Worm (Caenorhabditis elegans) whole organism, L2 larva: ENCODE data around the gene ins-10.

Source experiments
- ama-1 ChIP-seq: fragments of 150-350 bp; optimal IDR thresholded peaks from 2 replicates; lab custom pipeline; 2018; ENCODE audit warnings: inconsistent platforms
- dmd-4 ChIP-seq: sonication (generic microtip); optimal IDR thresholded peaks from 2 replicates; lab custom pipeline; 2017; ENCODE audit warnings: missing biosample characterization, missing genetic modification characterization
- gmeb-1 ChIP-seq: fragments of 150-350 bp; optimal IDR thresholded peaks from 2 replicates; lab custom pipeline; 2014; ENCODE audit warnings: missing biosample characterization, missing genetic modification characterization
- lin-13 ChIP-seq: fragments of 150-350 bp; optimal IDR thresholded peaks from 2 replicates; lab custom pipeline; 2014; ENCODE audit warnings: missing biosample characterization, missing genetic modification reagents, missing genetic modification characterization
- lsy-2 ChIP-seq, 2 experiments: fragments of 150-350 bp in 1 of 2; sonication (generic microtip) in 1 of 2; optimal IDR thresholded peaks; 2 replicates each; lab custom pipeline; 2014 to 2017; ENCODE audit warnings: missing biosample characterization in 2 of 2, missing genetic modification characterization in 2 of 2
- mbf-1 ChIP-seq: sonication (generic microtip); optimal IDR thresholded peaks from 2 replicates; lab custom pipeline; 2017; ENCODE audit warnings: missing biosample characterization, missing genetic modification characterization
- mdl-1 ChIP-seq, 2 experiments: fragments of 150-350 bp in 1 of 2; sonication (generic microtip) in 1 of 2; optimal IDR thresholded peaks; 2 replicates each; lab custom pipeline; 2017; ENCODE audit warnings: missing biosample characterization in 2 of 2, missing genetic modification characterization in 2 of 2
- nhr-11 ChIP-seq: fragments of 150-350 bp; optimal IDR thresholded peaks from 2 replicates; lab custom pipeline; 2014; ENCODE audit warnings: missing biosample characterization, missing genetic modification characterization
- nhr-25 ChIP-seq: fragments of 150-350 bp; sonication (generic microtip); optimal IDR thresholded peaks from 3 replicates; lab custom pipeline; 2014; ENCODE audit warnings: missing biosample characterization, missing genetic modification characterization
- nhr-77 ChIP-seq: fragments of 150-350 bp; optimal IDR thresholded peaks from 2 replicates; lab custom pipeline; 2014; ENCODE audit warnings: missing biosample characterization, missing genetic modification characterization
- peb-1 ChIP-seq: fragments of 150-350 bp; optimal IDR thresholded peaks from 2 replicates; lab custom pipeline; 2014; ENCODE audit warnings: missing biosample characterization, missing genetic modification characterization
- sma-9 ChIP-seq, 2 experiments: fragments of 150-350 bp in 1 of 2; sonication (generic microtip) in 1 of 2; optimal IDR thresholded peaks; 2 replicates each; lab custom pipeline; 2014 to 2016; ENCODE audit warnings: missing genetic modification characterization in 2 of 2, mild to moderate bottlenecking in 1 of 2, missing biosample characterization in 1 of 2, missing compliant biosample characterization in 1 of 2, missing genetic modification reagents in 1 of 2, moderate library complexity in 1 of 2
- snpc-4 ChIP-seq: fragments of 150-350 bp; optimal IDR thresholded peaks from 2 replicates; lab custom pipeline; 2014; ENCODE audit warnings: missing biosample characterization, missing genetic modification characterization
- unc-39 ChIP-seq: fragments of 150-350 bp; optimal IDR thresholded peaks from 2 replicates; lab custom pipeline; 2014; ENCODE audit warnings: missing biosample characterization, missing genetic modification characterization
- unc-55 ChIP-seq: fragments of 150-350 bp; sonication (generic microtip); optimal IDR thresholded peaks from 3 replicates; lab custom pipeline; 2014; ENCODE audit warnings: missing biosample characterization, missing genetic modification reagents, missing genetic modification characterization
- unc-62 ChIP-seq: fragments of 150-350 bp; optimal IDR thresholded peaks from 2 replicates; lab custom pipeline; 2014; ENCODE audit warnings: missing biosample characterization, missing genetic modification reagents, missing genetic modification characterization

Gene ins-10

DNA sequence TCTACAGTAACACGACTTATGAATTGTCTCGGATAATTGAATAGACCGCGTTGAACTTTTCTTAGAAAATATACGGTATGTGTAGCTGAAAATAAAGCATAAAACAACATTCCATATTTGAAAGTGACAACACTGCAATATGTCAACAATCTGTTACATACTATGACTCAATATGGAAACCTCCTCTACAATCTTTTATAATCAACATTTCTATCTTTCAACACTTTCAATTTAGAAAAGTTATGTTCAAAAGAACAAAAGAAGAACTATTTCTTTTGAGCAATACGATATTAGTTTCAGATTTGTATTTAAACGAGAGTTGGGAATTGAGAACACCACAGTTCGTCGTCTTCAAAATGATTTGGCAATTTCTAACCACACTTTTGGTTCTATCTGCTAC, 48.7 kb downstream of the ins-10 start, which contains the start of gene D1086.10:
Gene D1086.10 (plus strand): TSS at position 301 of the 400 bp plus-strand sequence.
- TF ChIP-seq sma-9 (GFP tag; optimal IDR thresholded peaks at IDR 0.05; lab: Kevin White, UChicago), result no peak
- TF ChIP-seq sma-9 (tag; optimal IDR thresholded peaks at IDR 0.05; lab: Kevin White, UChicago), result no peak
- no peak for TF ChIP-seq peb-1 (tag; lab: Kevin White, UChicago)
- no peak for TF ChIP-seq mbf-1
- no peak for TF ChIP-seq mdl-1 (tag; optimal IDR thresholded peaks at IDR 0.05; lab: Kevin White, UChicago)
- TF ChIP-seq lsy-2 (tag; optimal IDR thresholded peaks at IDR 0.05; lab: Kevin White, UChicago), result no peak

DNA sequence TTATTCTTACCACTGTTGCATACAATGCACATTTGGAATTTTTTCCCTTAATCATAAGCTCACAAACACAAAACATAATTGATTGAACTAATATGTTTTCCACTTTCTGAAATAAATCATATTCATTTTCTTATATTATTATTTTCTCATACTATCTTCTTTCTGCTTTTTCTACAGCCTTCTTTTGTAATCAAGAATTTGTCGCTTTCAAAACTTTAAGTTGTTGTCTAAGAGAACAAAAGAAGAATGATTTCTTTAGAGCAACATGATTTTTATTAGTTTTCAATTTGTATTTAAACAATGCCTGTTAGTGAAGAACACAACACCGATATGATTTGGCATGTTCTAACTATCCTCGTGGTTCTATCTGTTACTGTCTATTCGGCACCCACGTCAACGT, 50.2 kb downstream of the ins-10 start, which contains the start of gene D1086.7:
Gene D1086.7 (plus strand): TSS at position 301 of the 400 bp plus-strand sequence.
- no peak for TF ChIP-seq gmeb-1 (tag; lab: Kevin White, UChicago)
- no peak for TF ChIP-seq nhr-77 (tag; lab: Kevin White, UChicago)
- TF ChIP-seq nhr-11 (tag; lab: Kevin White, UChicago), result no peak
- no peak for TF ChIP-seq nhr-25 (tag; lab: Kevin White, UChicago)
- no peak for TF ChIP-seq snpc-4
- no peak for TF ChIP-seq unc-62 (GFP tag; lab: Kevin White, UChicago)
- no peak for TF ChIP-seq ama-1 (lab: Kevin White, UChicago)
- no peak for TF ChIP-seq unc-55 (GFP tag; lab: Kevin White, UChicago)
- TF ChIP-seq unc-39, result no peak
- no peak for TF ChIP-seq lin-13
- TF ChIP-seq dmd-4 (tag; lab: Kevin White, UChicago), result no peak
